Fruit fly (Drosophila melanogaster) whole organism, embryonic: ENCODE data around the gene CG31278.

ENCODE experiments used
- Bgb ChIP-seq: fragments of 200-800 bp; sonication (Bioruptor generic); IDR thresholded peaks from 2 replicates; pipeline ENCODE4 v1.3.6; 2022; ENCODE audit warnings: missing biosample characterization, missing genetic modification characterization; ENCODE audit not compliant: partially characterized antibody
- BtbVII ChIP-seq: fragments of 200-800 bp; sonication (Bioruptor generic); optimal IDR thresholded peaks from 3 replicates; lab custom pipeline; 2017; ENCODE audit warnings: missing biosample characterization, mild to moderate bottlenecking, missing genetic modification characterization
- Bteb2 ChIP-seq: fragments of 200-800 bp; sonication (Bioruptor generic); optimal IDR thresholded peaks from 2 replicates; lab custom pipeline; 2016; ENCODE audit warnings: missing biosample characterization, missing genetic modification characterization
- CG11093 ChIP-seq: fragments of 200-800 bp; sonication (Bioruptor generic); IDR thresholded peaks from 3 replicates; pipeline ENCODE4 v1.3.6; 2022; ENCODE audit warnings: missing biosample characterization, missing genetic modification characterization
- CG11696 ChIP-seq: fragments of 200-800 bp; sonication (Bioruptor generic); IDR thresholded peaks from 2 replicates; pipeline ENCODE4 v1.3.6; 2022; ENCODE audit warnings: missing biosample characterization, missing genetic modification characterization
- CG12219 ChIP-seq: fragments of 200-800 bp; sonication (Bioruptor generic); optimal IDR thresholded peaks from 3 replicates; lab custom pipeline; 2018; ENCODE audit warnings: missing biosample characterization, mild to moderate bottlenecking, missing genetic modification characterization
- CG15601 ChIP-seq: fragments of 200-800 bp; sonication (Bioruptor generic); optimal IDR thresholded peaks from 3 replicates; lab custom pipeline; 2019; ENCODE audit warnings: missing biosample characterization, mild to moderate bottlenecking, missing genetic modification characterization, moderate library complexity
- CG15696 ChIP-seq: fragments of 200-800 bp; sonication (Bioruptor generic); optimal IDR thresholded peaks from 2 replicates; lab custom pipeline; 2019; ENCODE audit warnings: missing biosample characterization, mild to moderate bottlenecking, missing genetic modification characterization, moderate library complexity
- CG18476 ChIP-seq: fragments of 200-800 bp; sonication (Bioruptor generic); optimal IDR thresholded peaks from 2 replicates; lab custom pipeline; 2016; ENCODE audit warnings: missing biosample characterization, mild to moderate bottlenecking, missing genetic modification characterization
- CG18599 ChIP-seq: fragments of 200-800 bp; sonication (Bioruptor generic); optimal IDR thresholded peaks from 3 replicates; lab custom pipeline; 2017; ENCODE audit warnings: missing biosample characterization, missing genetic modification characterization, mild to moderate bottlenecking, moderate library complexity, missing genetic modification reagents
- CG2120 ChIP-seq: fragments of 200-800 bp; sonication (Bioruptor generic); optimal IDR thresholded peaks from 3 replicates; lab custom pipeline; 2016; ENCODE audit warnings: missing biosample characterization, missing genetic modification characterization
- CG2678 ChIP-seq: fragments of 200-800 bp; sonication (Bioruptor generic); optimal IDR thresholded peaks from 3 replicates; lab custom pipeline; 2019; ENCODE audit warnings: missing biosample characterization, mild to moderate bottlenecking, missing genetic modification characterization, moderate library complexity
- CG30431 ChIP-seq: fragments of 200-800 bp; sonication (Bioruptor generic); optimal IDR thresholded peaks from 2 replicates; lab custom pipeline; 2017; ENCODE audit warnings: missing biosample characterization, missing genetic modification characterization
- CG3065 ChIP-seq: fragments of 200-800 bp; sonication (Bioruptor generic); optimal IDR thresholded peaks from 2 replicates; lab custom pipeline; 2016; ENCODE audit warnings: missing biosample characterization, missing genetic modification characterization
- CG34376 ChIP-seq: fragments of 200-800 bp; sonication (Bioruptor generic); optimal IDR thresholded peaks from 2 replicates; lab custom pipeline; 2018; ENCODE audit warnings: missing biosample characterization, mild to moderate bottlenecking, missing genetic modification characterization
- CG6791 ChIP-seq: fragments of 200-800 bp; sonication (Bioruptor generic); IDR thresholded peaks from 3 replicates; pipeline ENCODE4 v1.3.6; 2022; ENCODE audit warnings: missing biosample characterization, missing genetic modification characterization; ENCODE audit not compliant: partially characterized antibody
- CG7556 ChIP-seq: fragments of 200-800 bp; sonication (Bioruptor generic); optimal IDR thresholded peaks from 2 replicates; lab custom pipeline; 2017; ENCODE audit warnings: missing biosample characterization, mild to moderate bottlenecking, missing genetic modification characterization
- D ChIP-seq, 2 experiments: fragments of 200-800 bp in 1 of 2; fragments of >200 bp in 1 of 2; sonication (Bioruptor generic) in 1 of 2; optimal IDR thresholded peaks; 2 replicates in 1 of 2; 3 replicates in 1 of 2; lab custom pipeline; 2017; ENCODE audit warnings: mild to moderate bottlenecking in 1 of 2, missing biosample characterization in 1 of 2, missing genetic modification characterization in 1 of 2, missing genetic modification reagents in 1 of 2
- Dad ChIP-seq: fragments of 200-800 bp; sonication (Bioruptor generic); optimal IDR thresholded peaks from 3 replicates; lab custom pipeline; 2016; ENCODE audit warnings: missing biosample characterization, missing genetic modification characterization
- E2f2 ChIP-seq: fragments of 200-800 bp; sonication (Bioruptor generic); IDR thresholded peaks from 2 replicates; pipeline ENCODE4 v1.3.6; 2022; ENCODE audit warnings: missing biosample characterization, missing genetic modification characterization
- Fer2 ChIP-seq: fragments of 200-800 bp; sonication (Bioruptor generic); optimal IDR thresholded peaks from 2 replicates; lab custom pipeline; 2018; ENCODE audit warnings: missing biosample characterization, mild to moderate bottlenecking, missing genetic modification characterization, moderate library complexity
- HHEX ChIP-seq: fragments of 200-800 bp; sonication (Bioruptor generic); optimal IDR thresholded peaks from 3 replicates; lab custom pipeline; 2017; ENCODE audit warnings: missing biosample characterization, mild to moderate bottlenecking, missing genetic modification characterization, missing genetic modification reagents
- HmgZ ChIP-seq: fragments of 200-800 bp; sonication (Bioruptor generic); optimal IDR thresholded peaks from 2 replicates; lab custom pipeline; 2018; ENCODE audit warnings: missing biosample characterization, mild to moderate bottlenecking, missing genetic modification characterization
- Hmr ChIP-seq: fragments of 200-800 bp; sonication (Bioruptor generic); optimal IDR thresholded peaks from 3 replicates; lab custom pipeline; 2017; ENCODE audit warnings: mild to moderate bottlenecking, missing biosample characterization, missing genetic modification reagents, missing genetic modification characterization
- NFAT ChIP-seq: fragments of 200-800 bp; sonication (Bioruptor generic); IDR thresholded peaks from 2 replicates; pipeline ENCODE4 v1.3.6; 2022; ENCODE audit warnings: missing biosample characterization, missing genetic modification characterization
- NK7.1 ChIP-seq: fragments of 200-800 bp; sonication (Bioruptor generic); optimal IDR thresholded peaks from 3 replicates; lab custom pipeline; 2016; ENCODE audit warnings: missing biosample characterization, missing genetic modification characterization
- PHDP ChIP-seq: fragments of 200-800 bp; sonication (Bioruptor generic); optimal IDR thresholded peaks from 3 replicates; lab custom pipeline; 2018; ENCODE audit warnings: missing biosample characterization, mild to moderate bottlenecking, missing genetic modification characterization, moderate library complexity
- Taf1 ChIP-seq: fragments of 200-800 bp; sonication (Bioruptor generic); IDR thresholded peaks from 2 replicates; pipeline ENCODE4 v1.3.6; 2022; ENCODE audit warnings: missing biosample characterization, missing genetic modification characterization
- corto ChIP-seq: fragments of 200-800 bp; sonication (Bioruptor generic); optimal IDR thresholded peaks from 2 replicates; lab custom pipeline; 2016; ENCODE audit warnings: missing biosample characterization, mild to moderate bottlenecking, missing genetic modification characterization, moderate library complexity
- croc ChIP-seq: fragments of 200-800 bp; sonication (Bioruptor generic); conservative IDR thresholded peaks from 3 replicates; pipeline ENCODE4 v1.3.6; 2022; ENCODE audit warnings: missing biosample characterization, missing genetic modification characterization
- gcm2 ChIP-seq: fragments of 200-800 bp; sonication (Bioruptor generic); optimal IDR thresholded peaks from 2 replicates; lab custom pipeline; 2016; ENCODE audit warnings: missing biosample characterization, missing genetic modification characterization
- grau ChIP-seq: fragments of 200-800 bp; optimal IDR thresholded peaks from 3 replicates; lab custom pipeline; 2019; ENCODE audit warnings: missing biosample characterization, mild to moderate bottlenecking, missing genetic modification characterization, moderate library complexity
- her ChIP-seq: fragments of 200-800 bp; sonication (Bioruptor generic); optimal IDR thresholded peaks from 2 replicates; lab custom pipeline; 2016; ENCODE audit warnings: missing biosample characterization, missing genetic modification characterization
- ind ChIP-seq: fragments of 200-800 bp; sonication (Bioruptor generic); optimal IDR thresholded peaks from 3 replicates; lab custom pipeline; 2016; ENCODE audit warnings: missing biosample characterization, missing genetic modification characterization
- lab ChIP-seq: fragments of 200-800 bp; sonication (Bioruptor generic); optimal IDR thresholded peaks from 3 replicates; lab custom pipeline; 2017; ENCODE audit warnings: missing biosample characterization, missing genetic modification characterization, mild to moderate bottlenecking, moderate library complexity, missing genetic modification reagents
- nau ChIP-seq: fragments of 200-800 bp; sonication (Bioruptor generic); optimal IDR thresholded peaks from 3 replicates; lab custom pipeline; 2017; ENCODE audit warnings: missing biosample characterization, mild to moderate bottlenecking, missing genetic modification characterization, missing genetic modification reagents
- org-1 ChIP-seq: fragments of 200-800 bp; sonication (Bioruptor generic); optimal IDR thresholded peaks from 2 replicates; lab custom pipeline; 2017; ENCODE audit warnings: missing biosample characterization, missing genetic modification characterization
- prd ChIP-seq, 3 experiments: fragments of >200 bp in 2 of 3; fragments of 200-800 bp in 1 of 3; sonication (Bioruptor generic) in 1 of 3; optimal IDR thresholded peaks in 2 of 3; IDR thresholded peaks in 1 of 3; 2 replicates in 2 of 3; 3 replicates in 1 of 3; pipeline versions ENCODE4 v1.3.6 to Lab custom; 2017 to 2022; ENCODE audit warnings: missing biosample characterization in 1 of 3, missing genetic modification characterization in 1 of 3
- rib ChIP-seq: fragments of 200-800 bp; sonication (Bioruptor generic); IDR thresholded peaks from 2 replicates; pipeline ENCODE4 v1.3.6; 2022; ENCODE audit warnings: missing biosample characterization, missing genetic modification characterization
- row ChIP-seq: fragments of 200-800 bp; sonication (Bioruptor generic); IDR thresholded peaks from 3 replicates; pipeline ENCODE4 v1.3.6; 2022; ENCODE audit warnings: missing biosample characterization, missing genetic modification characterization
- sna ChIP-seq: fragments of 200-800 bp; sonication (Bioruptor generic); IDR thresholded peaks from 2 replicates; pipeline ENCODE4 v1.3.6; 2022; ENCODE audit warnings: missing biosample characterization, missing genetic modification characterization; ENCODE audit not compliant: partially characterized antibody
- ssp ChIP-seq: fragments of 200-800 bp; sonication (Bioruptor generic); IDR thresholded peaks from 2 replicates; pipeline ENCODE4 v1.3.6; 2022; ENCODE audit warnings: missing biosample characterization, missing genetic modification characterization
- tio ChIP-seq: fragments of 200-800 bp; sonication (Bioruptor generic); optimal IDR thresholded peaks from 2 replicates; lab custom pipeline; 2017; ENCODE audit warnings: missing biosample characterization, missing genetic modification characterization, inconsistent platforms
- tll ChIP-seq, 2 experiments: fragments of 200-800 bp in 1 of 2; fragments of >200 bp in 1 of 2; sonication (Bioruptor generic) in 1 of 2; optimal IDR thresholded peaks; 2 replicates each; lab custom pipeline; 2017 to 2019; ENCODE audit warnings: missing biosample characterization in 2 of 2, missing genetic modification characterization in 2 of 2, mild to moderate bottlenecking in 1 of 2, moderate library complexity in 1 of 2
- unpg ChIP-seq: fragments of 200-800 bp; sonication (Bioruptor generic); optimal IDR thresholded peaks from 3 replicates; lab custom pipeline; 2018; ENCODE audit warnings: missing biosample characterization, mild to moderate bottlenecking, missing genetic modification characterization, moderate library complexity
- zen ChIP-seq: fragments of 200-800 bp; sonication (Bioruptor generic); optimal IDR thresholded peaks from 3 replicates; lab custom pipeline; 2018; ENCODE audit warnings: missing biosample characterization, mild to moderate bottlenecking, missing genetic modification characterization, moderate library complexity

Gene CG31278

DNA sequence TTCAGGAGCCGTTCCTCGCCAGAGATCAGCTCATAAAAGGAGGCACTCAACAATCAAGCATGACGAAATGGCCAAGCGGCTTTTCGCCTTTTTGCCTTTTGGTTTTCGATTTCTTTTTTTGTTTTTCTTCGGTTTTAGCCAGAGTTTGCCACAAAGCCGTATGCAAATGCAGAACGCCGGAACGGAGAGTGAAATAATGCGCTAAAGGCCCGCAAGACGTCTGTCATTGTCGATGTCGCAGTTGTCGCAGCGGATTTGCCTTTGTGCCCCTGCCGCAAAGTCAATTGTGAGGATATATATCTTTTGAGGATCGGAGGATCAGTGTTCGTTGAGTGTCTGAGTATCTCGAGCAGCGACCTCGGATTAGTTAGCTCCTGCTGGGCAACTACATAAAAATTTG, 40.2 kb downstream of the CG31278 start:
- TF ChIP-seq tll (GFP tag; optimal IDR thresholded peaks at IDR 0.05; lab: Kevin White, UChicago) (peak in 1 of 2 experiments; percentile 99), D (optimal IDR thresholded peaks at IDR 0.05; lab: Kevin White, UChicago) (peak; percentile 74), D (GFP tag; optimal IDR thresholded peaks at IDR 0.05; lab: Kevin White, UChicago) (no peak), Bgb (GFP tag; lab: Robert Waterston, UW) (no peak), prd (optimal IDR thresholded peaks at IDR 0.05; lab: Kevin White, UChicago) (no peak), prd (GFP tag; IDR thresholded peaks at IDR 0.05; lab: Robert Waterston, UW) (0 out of 3 replicates have a peak, but pooled peaks have one; percentile 13), Hmr (GFP tag; lab: Kevin White, UChicago) (no peak), zen (tag; lab: Kevin White, UChicago) (peak; percentile 49), Bteb2 (GFP tag; lab: Kevin White, UChicago) (no peak)

DNA sequence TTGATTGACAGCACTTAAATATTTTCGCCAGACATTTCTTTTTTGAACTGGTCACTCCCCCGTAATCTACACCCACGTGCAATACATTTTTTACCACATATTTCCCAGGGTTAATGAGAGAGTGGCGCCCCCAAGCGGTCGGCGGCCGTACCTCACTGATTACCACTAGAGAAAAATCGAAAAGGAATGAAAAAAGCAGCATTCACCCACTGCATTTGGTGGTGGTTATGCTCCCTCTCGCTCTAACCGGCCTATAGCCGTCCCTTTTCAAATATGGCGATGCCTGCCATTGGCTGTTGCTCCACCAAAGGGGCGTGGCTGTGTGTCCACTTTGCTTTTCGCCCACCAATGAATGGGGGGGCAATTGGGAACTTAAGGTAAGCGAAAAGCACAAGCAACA, 43.2 kb downstream of the CG31278 start:
- peak; percentile 40; the same call in 2 of the 3 replicates for TF ChIP-seq CG6791 (GFP tag; lab: Robert Waterston, UW)
- peak; percentile 47; the same call in 1 of the 3 replicates for TF ChIP-seq croc (GFP tag; lab: Robert Waterston, UW)
- TF ChIP-seq CG11696 (GFP tag; lab: Robert Waterston, UW), result no peak
- peak; percentile 54 for TF ChIP-seq Hmr (GFP tag; lab: Kevin White, UChicago)
- peak; percentile 18 for TF ChIP-seq CG7556 (GFP tag; lab: Kevin White, UChicago)
- TF ChIP-seq NK7.1 (GFP tag; lab: Kevin White, UChicago), result peak; percentile 23
- TF ChIP-seq tio (GFP tag; lab: Kevin White, UChicago), result no peak
- TF ChIP-seq Dad (GFP tag; lab: Kevin White, UChicago), result peak; percentile 34
- peak; percentile 46 for TF ChIP-seq CG15696 (tag; lab: Kevin White, UChicago)
- no peak; the same call in 1 of the 2 replicates for TF ChIP-seq NFAT (GFP tag; lab: Robert Waterston, UW)
- TF ChIP-seq CG30431 (GFP tag; lab: Kevin White, UChicago), result no peak
- TF ChIP-seq row, result peak; percentile 22; the same call in 1 of the 3 replicates
- TF ChIP-seq gcm2 (GFP tag; lab: Kevin White, UChicago), result peak; percentile 11
- TF ChIP-seq CG18476 (GFP tag; lab: Kevin White, UChicago), result no peak
- peak; percentile 41 for TF ChIP-seq CG34376 (GFP tag; lab: Kevin White, UChicago)
- no peak for TF ChIP-seq E2f2 (GFP tag; lab: Robert Waterston, UW)
- 0 out of 2 replicates have a peak, but pooled peaks have one; percentile 57 for TF ChIP-seq rib (GFP tag; lab: Robert Waterston, UW)
- peak; percentile 72 for TF ChIP-seq BtbVII (GFP tag; lab: Kevin White, UChicago)
- TF ChIP-seq org-1 (GFP tag; lab: Kevin White, UChicago), result peak; percentile 54
- TF ChIP-seq CG12219 (GFP tag; lab: Kevin White, UChicago), result peak; percentile 69
- peak; percentile 47 for TF ChIP-seq grau (tag; lab: Kevin White, UChicago)
- TF ChIP-seq HHEX (GFP tag; lab: Kevin White, UChicago), result peak; percentile 51
- no peak for TF ChIP-seq prd (optimal IDR thresholded peaks at IDR 0.05; lab: Kevin White, UChicago)
- peak; percentile 36; the same call in 1 of the 3 replicates for TF ChIP-seq prd (GFP tag; IDR thresholded peaks at IDR 0.05; lab: Robert Waterston, UW)
- TF ChIP-seq CG11093 (GFP tag; lab: Robert Waterston, UW), result no peak
- TF ChIP-seq CG18599 (GFP tag; lab: Kevin White, UChicago), result peak; percentile 58
- TF ChIP-seq Fer2 (tag; lab: Kevin White, UChicago), result peak; percentile 30
- peak; percentile 57 for TF ChIP-seq nau (GFP tag; lab: Kevin White, UChicago)
- peak; percentile 17 for TF ChIP-seq her (GFP tag; lab: Kevin White, UChicago)
- peak; percentile 37 for TF ChIP-seq CG2678 (tag; lab: Kevin White, UChicago)
- 0 out of 2 replicates have a peak, but pooled peaks have one; percentile 39 for TF ChIP-seq sna (GFP tag; lab: Robert Waterston, UW)
- TF ChIP-seq PHDP (tag; lab: Kevin White, UChicago), result peak; percentile 48
- TF ChIP-seq ssp, result no peak
- TF ChIP-seq CG3065 (GFP tag; lab: Kevin White, UChicago), result peak; percentile 68
- TF ChIP-seq unpg (GFP tag; lab: Kevin White, UChicago), result peak; percentile 68
- TF ChIP-seq HmgZ (tag; lab: Kevin White, UChicago), result peak; percentile 48
- peak; percentile 63 for TF ChIP-seq CG15601 (tag; lab: Kevin White, UChicago)
- peak; percentile 66 for TF ChIP-seq lab (GFP tag; lab: Kevin White, UChicago)
- TF ChIP-seq CG2120 (GFP tag; lab: Kevin White, UChicago), result no peak
- peak; percentile 31 for TF ChIP-seq ind (GFP tag; lab: Kevin White, UChicago)
- TF ChIP-seq Taf1 (GFP tag; lab: Robert Waterston, UW), result no peak
- TF ChIP-seq corto, result no peak
